Worm (Caenorhabditis elegans) whole organism, mixed stage, embryonic: ENCODE data around the gene arx-2.

ENCODE experiments used
- flh-1 ChIP-seq: fragments of 200-800 bp; sonication (Bioruptor generic); optimal IDR thresholded peaks from 2 replicates; lab custom pipeline; 2018; ENCODE audit warnings: mild to moderate bottlenecking, missing genetic modification characterization, moderate library complexity, missing compliant biosample characterization
- lsy-2 ChIP-seq: fragments of 150-350 bp; optimal IDR thresholded peaks from 2 replicates; lab custom pipeline; 2014; ENCODE audit warnings: missing biosample characterization, missing genetic modification characterization
- nhr-12 ChIP-seq: fragments of 150-350 bp; optimal IDR thresholded peaks from 2 replicates; lab custom pipeline; 2014; ENCODE audit warnings: missing biosample characterization, missing genetic modification characterization
- nhr-28 ChIP-seq: fragments of 150-350 bp; optimal IDR thresholded peaks from 2 replicates; lab custom pipeline; 2014; ENCODE audit warnings: missing biosample characterization, missing genetic modification characterization
- snpc-4 ChIP-seq: fragments of 150-350 bp; optimal IDR thresholded peaks from 2 replicates; lab custom pipeline; 2014; ENCODE audit warnings: missing biosample characterization, missing genetic modification characterization
- unc-39 ChIP-seq: fragments of 150-350 bp; optimal IDR thresholded peaks from 2 replicates; lab custom pipeline; 2014; ENCODE audit warnings: missing biosample characterization, missing genetic modification characterization

DNA sequence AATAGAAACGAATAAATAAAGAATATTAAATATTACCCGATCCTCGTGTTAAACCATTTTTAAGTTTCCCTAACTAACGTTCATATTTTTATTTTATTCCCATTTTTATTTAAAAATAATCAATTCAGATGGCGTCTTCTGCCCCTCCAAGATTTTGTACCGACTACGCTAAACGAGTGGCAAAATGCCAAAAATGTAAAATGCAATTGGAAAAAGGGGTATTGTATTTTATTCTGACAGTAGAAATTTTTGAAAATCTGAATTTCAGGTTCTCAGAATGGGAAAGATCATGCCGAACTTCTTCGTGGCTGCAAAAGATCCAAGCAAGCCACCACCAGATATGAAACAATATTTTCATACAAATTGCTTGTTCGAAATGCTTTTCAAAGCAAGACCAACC lies 4.7 kb upstream of the arx-2 start, which contains the start of gene K07C5.3:
- TF ChIP-seq lsy-2 (tag; lab: Kevin White, UChicago) = no peak
- no peak for TF ChIP-seq nhr-28
- TF ChIP-seq flh-1 (GFP tag; lab: Kevin White, UChicago) = no peak
- no peak for TF ChIP-seq nhr-12
- TF ChIP-seq unc-39 (tag; lab: Kevin White, UChicago) = no peak
- no peak for TF ChIP-seq snpc-4 (tag; lab: Kevin White, UChicago)
